Worm (Caenorhabditis elegans): Measurements from ENCODE around the gene C17H12.2.

C17H12.2 gene

ce11 chrIV:6747652-6748051 is 42.6 kb downstream of the C17H12.2 start (continued):
- no peak for TF ChIP-seq egl-18 (GFP tag; IDR thresholded peaks at IDR 0.05)
- no peak for TF ChIP-seq akir-1 (GFP tag; optimal IDR thresholded peaks at IDR 0.05)
- no peak for TF ChIP-seq ccch-3 (GFP tag; optimal IDR thresholded peaks at IDR 0.05)
- TF ChIP-seq madf-10 (tag; optimal IDR thresholded peaks at IDR 0.05) = no peak
- TF ChIP-seq snpc-3.4 (tag; optimal IDR thresholded peaks at IDR 0.05) = peak; percentile 5
- no peak for TF ChIP-seq T07F8.4 (tag; optimal IDR thresholded peaks at IDR 0.05)
- no peak for TF ChIP-seq lag-1 (GFP tag; IDR thresholded peaks at IDR 0.05)
- no peak for TF ChIP-seq Y79H2A.3 (GFP tag; conservative IDR thresholded peaks at IDR 0.05)
- TF ChIP-seq let-607 (tag; optimal IDR thresholded peaks at IDR 0.05) = no peak
- TF ChIP-seq cebp-2 (GFP tag; IDR thresholded peaks at IDR 0.05) = no peak
- TF ChIP-seq B0035.1 (tag; optimal IDR thresholded peaks at IDR 0.05) = no peak
- TF ChIP-seq F10E7.11 (tag; optimal IDR thresholded peaks at IDR 0.05) = no peak
- no peak for TF ChIP-seq sea-2 (GFP tag; IDR thresholded peaks at IDR 0.05)
- no peak for TF ChIP-seq tbx-9 (tag; optimal IDR thresholded peaks at IDR 0.05; ENCODE audit: borderline replicate concordance)
- TF ChIP-seq xnd-1 (tag; optimal IDR thresholded peaks at IDR 0.05) = no peak

ce11 chrIV:6747083-6747482 is 43.2 kb downstream of the C17H12.2 start:
- TF ChIP-seq ama-1 (optimal IDR thresholded peaks at IDR 0.05) = no peak
- TF ChIP-seq ama-1 (GFP tag; optimal IDR thresholded peaks at IDR 0.05) = no peak
- no peak for TF ChIP-seq hrde-1 (tag; optimal IDR thresholded peaks at IDR 0.05; ENCODE audit: borderline replicate concordance)
- no peak for TF ChIP-seq lin-40 (tag; optimal IDR thresholded peaks at IDR 0.05)

- TF ChIP-seq bed-2 (GFP tag; IDR thresholded peaks at IDR 0.05) (no peak), ets-4 (GFP tag; optimal IDR thresholded peaks at IDR 0.05) (no peak), C17E4.6 (GFP tag; IDR thresholded peaks at IDR 0.05) (no peak), ceh-58 (GFP tag; IDR thresholded peaks at IDR 0.05) (no peak), him-1 (tag; optimal IDR thresholded peaks at IDR 0.05) (no peak), ekl-4 (GFP tag; IDR thresholded peaks at IDR 0.05) (peak; percentile 30; the same call in 1 of the 2 replicates), rpc-1 (optimal IDR thresholded peaks at IDR 0.05) (no peak), rpc-1 (tag; optimal IDR thresholded peaks at IDR 0.05) (no peak), Y53G8AR.9 (GFP tag; conservative IDR thresholded peaks at IDR 0.05) (0 out of 2 replicates have a peak, but pooled peaks have one; percentile 38), ztf-18 (tag; optimal IDR thresholded peaks at IDR 0.05) (no peak), mxl-1 (tag; optimal IDR thresholded peaks at IDR 0.05) (no peak), cebp-1 (GFP tag; IDR thresholded peaks at IDR 0.05) (no peak), cebp-1 (tag; optimal IDR thresholded peaks at IDR 0.05) (no peak), madf-3 (GFP tag; IDR thresholded peaks at IDR 0.05) (0 out of 2 replicates have a peak, but pooled peaks have one; percentile 53), ceh-100 (GFP tag; IDR thresholded peaks at IDR 0.05) (no peak), nfyb-1 (GFP tag; IDR thresholded peaks at IDR 0.05) (0 out of 2 replicates have a peak, but pooled peaks have one; percentile 23)
Observed at ce11 chrIV:6742159-6742558, 48.1 kb downstream of the C17H12.2 start, which contains the start of gene smg-7. smg-7 (minus strand) TSS chrIV:6742443.

ce11 chrIV:6740190-6740589 is 50.1 kb downstream of the C17H12.2 start, which contains the start of gene Y73B6A.3:
Y73B6A.3 (minus strand) TSS chrIV:6740290.
- TF ChIP-seq pha-4 (tag; optimal IDR thresholded peaks at IDR 0.05) (no peak), B0019.2 (GFP tag; conservative IDR thresholded peaks at IDR 0.05) (no peak), somi-1 (GFP tag; optimal IDR thresholded peaks at IDR 0.05) (no peak), T26A5.8 (tag; optimal IDR thresholded peaks at IDR 0.05) (no peak), snpc-1.3 (tag; optimal IDR thresholded peaks at IDR 0.05; ENCODE audit: insufficient read depth) (no peak), mxl-1 (tag; optimal IDR thresholded peaks at IDR 0.05) (no peak), nhr-90 (tag; optimal IDR thresholded peaks at IDR 0.05) (no peak), C06A6.2 (GFP tag; conservative IDR thresholded peaks at IDR 0.05) (no peak), akir-1 (GFP tag; optimal IDR thresholded peaks at IDR 0.05) (no peak), B0336.3 (GFP tag; IDR thresholded peaks at IDR 0.05) (no peak), lin-54 (GFP tag; optimal IDR thresholded peaks at IDR 0.05) (no peak), B0035.1 (tag; optimal IDR thresholded peaks at IDR 0.05) (no peak), gei-17 (GFP tag; optimal IDR thresholded peaks at IDR 0.05) (no peak), hlh-12 (tag; optimal IDR thresholded peaks at IDR 0.05) (no peak), dpff-1 (tag; optimal IDR thresholded peaks at IDR 0.05) (no peak), ztf-28 (GFP tag; IDR thresholded peaks at IDR 0.05) (no peak)
